Worm (Caenorhabditis elegans): Measurements from ENCODE around the gene ZK792.5.

DNA sequence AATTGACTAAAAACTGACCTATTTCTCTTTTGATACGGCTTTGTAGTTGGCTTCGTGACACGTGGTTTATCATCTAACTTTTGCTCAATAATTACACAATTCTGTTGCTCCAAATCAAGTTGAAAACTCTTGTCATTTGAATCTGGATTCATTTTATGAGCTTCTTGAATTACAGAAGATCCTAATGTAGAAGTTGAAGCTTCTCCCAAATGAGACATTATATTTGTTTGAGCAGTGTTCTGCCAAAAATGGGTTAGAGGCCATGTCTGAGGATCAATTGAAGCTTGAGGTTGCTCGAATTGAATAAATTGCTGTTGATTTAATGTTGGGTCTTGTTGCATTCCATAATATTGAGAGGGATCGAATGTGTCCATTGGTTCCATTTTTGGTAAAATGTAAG lies 9.6 kb upstream of the ZK792.5 start:
- TF ChIP-seq K02D7.2 (tag; optimal IDR thresholded peaks at IDR 0.05) (no peak), tbx-2 (tag; optimal IDR thresholded peaks at IDR 0.05) (no peak), hlh-13 (GFP tag; optimal IDR thresholded peaks at IDR 0.05) (no peak), ceh-24 (tag; optimal IDR thresholded peaks at IDR 0.05) (no peak), ceh-48 (tag; optimal IDR thresholded peaks at IDR 0.05) (no peak), pqm-1 (tag; optimal IDR thresholded peaks at IDR 0.05) (no peak), ama-1 (optimal IDR thresholded peaks at IDR 0.05) (no peak), dve-1 (tag; optimal IDR thresholded peaks at IDR 0.05) (no peak), ceh-34 (tag; optimal IDR thresholded peaks at IDR 0.05) (no peak), eyg-1 (tag; optimal IDR thresholded peaks at IDR 0.05) (no peak)
